Worm (Caenorhabditis elegans) whole organism, L4 larva: ENCODE data around the gene Y105C5A.508.
A peak's percentile ranks its signal among the peaks of the same experiment; 100 is the strongest.

ENCODE experiments used
- F26F4.8 ChIP-seq: fragments of 200-800 bp; sonication (Bioruptor generic); conservative IDR thresholded peaks from 2 replicates; pipeline ENCODE4 v1.3.6; 2022; ENCODE audit warnings: missing genetic modification characterization, missing compliant biosample characterization
- F44E2.7 ChIP-seq: fragments of 200-800 bp; sonication (Bioruptor generic); IDR thresholded peaks from 2 replicates; pipeline ENCODE4 v2.1.2; 2022; ENCODE audit warnings: missing genetic modification characterization, missing compliant biosample characterization
- R02D3.7 ChIP-seq: fragments of 150-350 bp; sonication (generic microtip); optimal IDR thresholded peaks from 3 replicates; lab custom pipeline; 2014; ENCODE audit warnings: missing biosample characterization, missing genetic modification characterization
- T20F7.1 ChIP-seq: fragments of 200-800 bp; sonication (Bioruptor generic); optimal IDR thresholded peaks from 2 replicates; lab custom pipeline; 2018; ENCODE audit warnings: mild to moderate bottlenecking, missing genetic modification characterization, missing compliant biosample characterization
- T26A8.4 ChIP-seq: fragments of 200-800 bp; sonication (Bioruptor generic); IDR thresholded peaks from 2 replicates; pipeline ENCODE4 v1.3.6; 2022; ENCODE audit warnings: missing genetic modification characterization, missing compliant biosample characterization
- Y105C5A.15 ChIP-seq: fragments of 200-800 bp; sonication (Bioruptor generic); IDR thresholded peaks from 2 replicates; pipeline ENCODE4 v1.3.6; 2022; ENCODE audit warnings: missing genetic modification characterization, missing compliant biosample characterization
- ZK337.2 ChIP-seq: fragments of 200-800 bp; sonication (Bioruptor generic); IDR thresholded peaks from 2 replicates; pipeline ENCODE4 v1.3.6; 2022; ENCODE audit warnings: missing genetic modification reagents, missing genetic modification characterization, missing compliant biosample characterization
- ama-1 ChIP-seq: fragments of 150-350 bp; optimal IDR thresholded peaks from 2 replicates; lab custom pipeline; 2014; ENCODE audit warnings: inconsistent platforms, mixed read lengths
- ceh-28 ChIP-seq: fragments of 150-350 bp; optimal IDR thresholded peaks from 2 replicates; lab custom pipeline; 2014; ENCODE audit warnings: missing biosample characterization, missing genetic modification reagents, missing genetic modification characterization
- ceh-44 ChIP-seq: fragments of 200-800 bp; sonication (Bioruptor generic); IDR thresholded peaks from 2 replicates; pipeline ENCODE4 v1.3.6; 2022; ENCODE audit warnings: missing genetic modification reagents, missing genetic modification characterization, missing compliant biosample characterization
- ces-1 ChIP-seq: fragments of 150-350 bp; sonication (generic microtip); optimal IDR thresholded peaks from 4 replicates; lab custom pipeline; 2014; ENCODE audit warnings: missing biosample characterization, missing genetic modification reagents, missing genetic modification characterization
- daf-12 ChIP-seq: fragments of 150-350 bp; optimal IDR thresholded peaks from 2 replicates; lab custom pipeline; 2014; ENCODE audit warnings: missing biosample characterization, missing genetic modification reagents, missing genetic modification characterization
- daf-16 ChIP-seq, 3 experiments: sonication (generic microtip); optimal IDR thresholded peaks; 2 replicates each; lab custom pipeline; 2016 to 2017; ENCODE audit warnings: missing genetic modification characterization in 3 of 3, missing genetic modification reagents in 3 of 3, mild to moderate bottlenecking in 2 of 3, missing compliant biosample characterization in 2 of 3, missing biosample characterization in 1 of 3, moderate library complexity in 1 of 3
- daf-19 ChIP-seq: fragments of 200-800 bp; sonication (Bioruptor generic); conservative IDR thresholded peaks from 2 replicates; pipeline ENCODE4 v1.3.6; 2022; ENCODE audit warnings: missing genetic modification characterization, missing compliant biosample characterization
- dmd-6 ChIP-seq: fragments of 200-800 bp; sonication (Bioruptor generic); IDR thresholded peaks from 2 replicates; pipeline ENCODE4 v1.3.6; 2022; ENCODE audit warnings: missing genetic modification reagents, missing genetic modification characterization, missing compliant biosample characterization
- dmd-8 ChIP-seq: fragments of 200-800 bp; sonication (Bioruptor generic); IDR thresholded peaks from 2 replicates; pipeline ENCODE4 v1.3.6; 2022; ENCODE audit warnings: missing genetic modification characterization, missing compliant biosample characterization
- dpl-1 ChIP-seq: fragments of 150-350 bp; optimal IDR thresholded peaks from 2 replicates; lab custom pipeline; 2014; ENCODE audit warnings: missing biosample characterization, missing genetic modification reagents, missing genetic modification characterization
- duxl-1 ChIP-seq: sonication (generic microtip); optimal IDR thresholded peaks from 2 replicates; lab custom pipeline; 2016; ENCODE audit warnings: mild to moderate bottlenecking, missing genetic modification characterization, moderate library complexity, missing compliant biosample characterization; ENCODE audit not compliant: poor library complexity
- dve-1 ChIP-seq: sonication (generic microtip); optimal IDR thresholded peaks from 2 replicates; lab custom pipeline; 2017; ENCODE audit warnings: antibody characterized with exemption, mild to moderate bottlenecking, missing genetic modification characterization, missing compliant biosample characterization; ENCODE audit not compliant: insufficient read depth
- jun-1 ChIP-seq: fragments of 150-350 bp; optimal IDR thresholded peaks from 2 replicates; lab custom pipeline; 2014; ENCODE audit warnings: missing biosample characterization, missing genetic modification reagents, missing genetic modification characterization
- lin-1 ChIP-seq: fragments of 200-800 bp; sonication (Bioruptor generic); IDR thresholded peaks from 2 replicates; pipeline ENCODE4 v1.3.6; 2022; ENCODE audit warnings: missing genetic modification reagents, missing genetic modification characterization, missing compliant biosample characterization
- lin-13 ChIP-seq: fragments of 150-350 bp; optimal IDR thresholded peaks from 2 replicates; lab custom pipeline; 2014; ENCODE audit warnings: missing biosample characterization, missing genetic modification reagents, missing genetic modification characterization
- lin-29 ChIP-seq: fragments of 200-800 bp; sonication (Bioruptor generic); IDR thresholded peaks from 2 replicates; pipeline ENCODE4 v1.3.6; 2022; ENCODE audit warnings: missing genetic modification reagents, missing genetic modification characterization, missing compliant biosample characterization
- lsy-2 ChIP-seq, 2 experiments: fragments of 150-350 bp in 1 of 2; sonication (generic microtip) in 1 of 2; optimal IDR thresholded peaks; 2 replicates each; lab custom pipeline; 2014 to 2017; ENCODE audit warnings: missing biosample characterization in 2 of 2, missing genetic modification characterization in 2 of 2
- mdl-1 ChIP-seq, 2 experiments: fragments of 150-350 bp in 1 of 2; sonication (generic microtip) in 1 of 2; optimal IDR thresholded peaks; 2 replicates each; lab custom pipeline; 2014 to 2017; ENCODE audit warnings: missing biosample characterization in 2 of 2, missing genetic modification characterization in 2 of 2
- mep-1 ChIP-seq: fragments of 150-350 bp; sonication (generic microtip); optimal IDR thresholded peaks from 3 replicates; lab custom pipeline; 2014; ENCODE audit warnings: missing biosample characterization, missing genetic modification characterization
- mes-2 ChIP-seq: sonication (generic microtip); optimal IDR thresholded peaks from 2 replicates; lab custom pipeline; 2016; ENCODE audit warnings: missing genotype, mild to moderate bottlenecking, missing genetic modification characterization, missing compliant biosample characterization; ENCODE audit not compliant: poor library complexity, severe bottlenecking
- mxl-2 ChIP-seq: fragments of 200-800 bp; sonication (Bioruptor generic); conservative IDR thresholded peaks from 2 replicates; pipeline ENCODE4 v1.3.6; 2022; ENCODE audit warnings: missing genetic modification reagents, missing genetic modification characterization, missing compliant biosample characterization
- nhr-25 ChIP-seq: sonication (generic microtip); optimal IDR thresholded peaks from 2 replicates; lab custom pipeline; 2017; ENCODE audit warnings: missing genetic modification characterization, mild to moderate bottlenecking, missing compliant biosample characterization, antibody characterized with exemption, moderate library complexity, borderline replicate concordance; ENCODE audit not compliant: insufficient read depth
- nhr-42 ChIP-seq: fragments of 200-800 bp; sonication (Bioruptor generic); IDR thresholded peaks from 2 replicates; pipeline ENCODE4 v1.3.6; 2022; ENCODE audit warnings: missing genetic modification characterization, missing compliant biosample characterization
- nhr-6 ChIP-seq: fragments of 150-350 bp; optimal IDR thresholded peaks from 2 replicates; lab custom pipeline; 2014; ENCODE audit warnings: missing biosample characterization, missing genetic modification characterization
- pha-4 ChIP-seq, 2 experiments: fragments of 150-350 bp in 1 of 2; fragments of 200-800 bp in 1 of 2; sonication (Bioruptor generic) in 1 of 2; IDR thresholded peaks in 1 of 2; optimal IDR thresholded peaks in 1 of 2; 2 replicates each; pipeline versions ENCODE4 v1.3.6 to Lab custom; 2014 to 2022; ENCODE audit warnings: missing genetic modification characterization in 2 of 2, missing genetic modification reagents in 2 of 2, missing biosample characterization in 1 of 2, missing compliant biosample characterization in 1 of 2
- pqm-1 ChIP-seq: sonication (generic microtip); optimal IDR thresholded peaks from 2 replicates; lab custom pipeline; 2017; ENCODE audit warnings: missing biosample characterization, missing genetic modification characterization
- snpc-1.2 ChIP-seq: fragments of 200-800 bp; sonication (Bioruptor generic); IDR thresholded peaks from 2 replicates; pipeline ENCODE4 v1.3.6; 2022; ENCODE audit warnings: missing genetic modification reagents, missing genetic modification characterization, missing compliant biosample characterization
- snpc-4 ChIP-seq: fragments of 150-350 bp; optimal IDR thresholded peaks from 2 replicates; lab custom pipeline; 2014; ENCODE audit warnings: missing biosample characterization, missing genetic modification characterization
- tra-1 ChIP-seq: fragments of 200-800 bp; sonication (Bioruptor generic); IDR thresholded peaks from 2 replicates; pipeline ENCODE4 v1.3.6; 2022; ENCODE audit warnings: missing genetic modification reagents, missing genetic modification characterization, missing compliant biosample characterization
- unc-62 ChIP-seq, 3 experiments: fragments of 150-350 bp in 1 of 3; sonication (generic microtip); optimal IDR thresholded peaks in 2 of 3; peaks in 1 of 3; 1 replicate in 1 of 3; 2 replicates in 2 of 3; lab custom pipeline; 2014 to 2017; ENCODE audit warnings: missing biosample characterization in 3 of 3, missing genetic modification characterization in 3 of 3, missing genetic modification reagents in 3 of 3, missing genotype in 1 of 3
- ztf-11 ChIP-seq: fragments of 150-350 bp; optimal IDR thresholded peaks from 2 replicates; lab custom pipeline; 2014; ENCODE audit warnings: missing biosample characterization, missing genetic modification characterization

The Y105C5A.508 gene

DNA sequence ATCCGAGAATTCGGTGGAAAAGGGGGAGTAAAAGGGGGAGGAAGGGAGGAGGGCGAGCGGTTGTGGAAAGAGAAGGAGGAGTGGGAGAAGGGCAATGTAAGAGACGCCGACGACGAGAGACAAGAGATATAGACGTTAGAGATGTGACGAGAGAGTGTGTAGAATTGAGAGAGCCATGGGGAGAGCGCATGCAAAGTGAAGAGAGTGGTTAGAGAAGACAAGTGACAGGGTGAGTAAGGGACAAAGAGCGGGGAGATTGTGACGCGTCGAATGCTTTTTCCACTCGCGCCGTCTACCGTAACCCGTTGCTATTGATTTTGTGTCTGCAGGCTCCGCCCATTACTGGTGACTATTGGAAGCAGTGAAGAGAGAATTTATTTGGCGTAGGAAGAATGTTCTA lies 12.9 kb upstream of the Y105C5A.508 start (continued):
- peak; percentile 64 for TF ChIP-seq dpl-1 (GFP tag; lab: Kevin White, UChicago)
- TF ChIP-seq F44E2.7 (GFP tag; lab: Robert Waterston, UW): no peak
- TF ChIP-seq Y105C5A.15 (GFP tag; lab: Robert Waterston, UW): no peak
- TF ChIP-seq snpc-4 (tag; lab: Kevin White, UChicago): no peak
- no peak for TF ChIP-seq dmd-8 (GFP tag; lab: Robert Waterston, UW)
- TF ChIP-seq nhr-25: peak; percentile 54
- peak; percentile 32 for TF ChIP-seq T20F7.1
- TF ChIP-seq ama-1: no peak
- no peak for TF ChIP-seq ces-1
- no peak for TF ChIP-seq tra-1 (GFP tag; lab: Robert Waterston, UW)
- no peak for TF ChIP-seq daf-12 (tag; lab: Kevin White, UChicago)
- 0 out of 2 replicates have a peak, but pooled peaks have one; percentile 26 for TF ChIP-seq mxl-2
- TF ChIP-seq mes-2: no peak
- TF ChIP-seq lsy-2 (tag; optimal IDR thresholded peaks at IDR 0.05; lab: Kevin White, UChicago): peak; percentile 92 to 98
- TF ChIP-seq ceh-28 (tag; lab: Kevin White, UChicago): peak; percentile 74
- no peak for TF ChIP-seq ceh-44
- TF ChIP-seq dmd-6 (GFP tag; lab: Robert Waterston, UW): no peak
- TF ChIP-seq mdl-1 (tag; optimal IDR thresholded peaks at IDR 0.05; lab: Kevin White, UChicago): peak in 1 of 2 experiments; percentile 50
- TF ChIP-seq lin-13 (GFP tag; lab: Kevin White, UChicago): no peak

ce11 chrIV:15571652-15572051 lies 12.1 kb upstream of the Y105C5A.508 start:
- no peak for TF ChIP-seq pqm-1
- TF ChIP-seq lin-1 (GFP tag; lab: Robert Waterston, UW): no peak
- 0 out of 2 replicates have a peak, but pooled peaks have one; percentile 50 for TF ChIP-seq snpc-1.2 (GFP tag; lab: Robert Waterston, UW)
- TF ChIP-seq lin-29 (GFP tag; lab: Robert Waterston, UW): no peak
- no peak for TF ChIP-seq F26F4.8 (GFP tag; lab: Robert Waterston, UW)
- TF ChIP-seq dpl-1 (GFP tag; lab: Kevin White, UChicago): no peak

DNA sequence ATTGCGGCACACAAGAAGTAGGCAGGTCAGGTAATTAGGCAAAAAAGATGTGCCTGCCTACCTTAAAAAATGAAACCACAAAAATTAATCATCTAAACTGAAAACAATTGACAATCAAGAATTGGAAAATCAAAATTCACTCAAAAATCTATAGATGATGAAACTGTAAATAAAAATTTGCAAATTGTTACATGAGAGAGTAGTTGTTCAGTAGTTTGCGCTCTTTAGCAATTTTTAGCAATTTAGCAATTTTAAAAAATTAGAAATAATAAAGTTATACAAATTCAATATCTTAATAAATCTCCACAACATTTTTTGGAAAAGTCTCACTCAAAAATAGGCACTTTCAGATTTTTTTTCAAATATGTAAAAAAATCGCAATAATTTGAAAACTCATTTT lies 11.6 kb upstream of the Y105C5A.508 start:
- TF ChIP-seq unc-62 (GFP tag; optimal IDR thresholded peaks at IDR 0.05 in 1 of 2; lab: Kevin White, UChicago) (peak in 1 of 2 experiments; percentile 92), unc-62 (tag; optimal IDR thresholded peaks at IDR 0.05; lab: Kevin White, UChicago) (no peak), jun-1 (tag; lab: Kevin White, UChicago) (no peak), ztf-11 (tag; lab: Kevin White, UChicago) (no peak), nhr-42 (no peak), duxl-1 (tag; lab: Kevin White, UChicago) (no peak), R02D3.7 (tag; lab: Kevin White, UChicago) (no peak)

- TF ChIP-seq lsy-2 (tag; optimal IDR thresholded peaks at IDR 0.05; lab: Kevin White, UChicago) (peak in 1 of 2 experiments; percentile 83), mep-1 (tag; lab: Kevin White, UChicago) (peak; percentile 17), daf-19 (GFP tag; lab: Robert Waterston, UW) (no peak), dve-1 (tag; lab: Kevin White, UChicago) (peak; percentile 37), T26A8.4 (GFP tag; lab: Robert Waterston, UW) (no peak), ZK337.2 (no peak), pha-4 (GFP tag; IDR thresholded peaks at IDR 0.05; lab: Robert Waterston, UW) (no peak), pha-4 (tag; optimal IDR thresholded peaks at IDR 0.05; lab: Kevin White, UChicago) (peak; percentile 23), nhr-6 (tag; lab: Kevin White, UChicago) (peak; percentile 55), daf-16 (GFP tag; optimal IDR thresholded peaks at IDR 0.05; lab: Kevin White, UChicago) (no peak), daf-16 (tag; optimal IDR thresholded peaks at IDR 0.05; lab: Kevin White, UChicago) (peak; percentile 43), ceh-44 (no peak), R02D3.7 (tag; lab: Kevin White, UChicago) (no peak)
These were observed 9.9 kb upstream of the Y105C5A.508 start for ce11 chrIV:15573863-15574262.
